Worm (Caenorhabditis elegans) whole organism, late embryonic: ENCODE results near the gene C26D10.4.

Source experiments
- C08G9.2 ChIP-seq: sonication (generic microtip); optimal IDR thresholded peaks from 2 replicates; lab custom pipeline; 2016; ENCODE audit warnings: mild to moderate bottlenecking, missing genetic modification characterization, moderate library complexity, missing compliant biosample characterization
- C38D4.7 ChIP-seq: fragments of 200-800 bp; sonication (Bioruptor generic); optimal IDR thresholded peaks from 2 replicates; lab custom pipeline; 2018; ENCODE audit warnings: mild to moderate bottlenecking, missing genetic modification characterization, moderate library complexity, missing compliant biosample characterization
- K02D7.2 ChIP-seq: sonication (generic microtip); optimal IDR thresholded peaks from 2 replicates; lab custom pipeline; 2017; ENCODE audit warnings: mild to moderate bottlenecking, missing genetic modification characterization, missing compliant biosample characterization
- T23F11.4 ChIP-seq: fragments of 200-800 bp; sonication (Bioruptor generic); optimal IDR thresholded peaks from 2 replicates; lab custom pipeline; 2018; ENCODE audit warnings: mild to moderate bottlenecking, missing genetic modification characterization, missing compliant biosample characterization
- Y22D7AL.16 ChIP-seq: sonication (generic microtip); optimal IDR thresholded peaks from 2 replicates; lab custom pipeline; 2016; ENCODE audit warnings: missing genetic modification characterization, missing compliant biosample characterization
- ahr-1 ChIP-seq: sonication (generic microtip); optimal IDR thresholded peaks from 2 replicates; lab custom pipeline; 2016; ENCODE audit warnings: missing genetic modification characterization, missing compliant biosample characterization
- ama-1 ChIP-seq: fragments of 150-350 bp; optimal IDR thresholded peaks from 2 replicates; lab custom pipeline; 2014
- ceh-14 ChIP-seq: sonication (generic microtip); optimal IDR thresholded peaks from 2 replicates; lab custom pipeline; 2016; ENCODE audit warnings: missing genotype, missing genetic modification characterization, missing compliant biosample characterization
- ceh-18 ChIP-seq: sonication (generic microtip); optimal IDR thresholded peaks from 2 replicates; lab custom pipeline; 2016; ENCODE audit warnings: missing genetic modification characterization, missing compliant biosample characterization
- ceh-19 ChIP-seq: fragments of 200-800 bp; sonication (Bioruptor generic); optimal IDR thresholded peaks from 2 replicates; lab custom pipeline; 2018; ENCODE audit warnings: mild to moderate bottlenecking, missing genetic modification characterization, missing compliant biosample characterization
- ceh-2 ChIP-seq: sonication (generic microtip); optimal IDR thresholded peaks from 2 replicates; lab custom pipeline; 2016; ENCODE audit warnings: missing genotype, missing genetic modification characterization, missing compliant biosample characterization
- ceh-24 ChIP-seq: sonication (generic microtip); optimal IDR thresholded peaks from 2 replicates; lab custom pipeline; 2016; ENCODE audit warnings: mild to moderate bottlenecking, missing genetic modification characterization, missing compliant biosample characterization
- ceh-30 ChIP-seq: fragments of 150-350 bp; optimal IDR thresholded peaks from 2 replicates; lab custom pipeline; 2014; ENCODE audit warnings: missing biosample characterization, missing genetic modification characterization
- ceh-31 ChIP-seq: sonication (generic microtip); optimal IDR thresholded peaks from 2 replicates; lab custom pipeline; 2016; ENCODE audit warnings: missing genetic modification characterization, missing compliant biosample characterization
- ceh-34 ChIP-seq: sonication (generic microtip); optimal IDR thresholded peaks from 2 replicates; lab custom pipeline; 2016; ENCODE audit warnings: mild to moderate bottlenecking, missing genetic modification characterization, missing compliant biosample characterization
- ceh-45 ChIP-seq: fragments of 200-800 bp; sonication (Bioruptor generic); IDR thresholded peaks from 2 replicates; pipeline ENCODE4 v1.3.6; 2022; ENCODE audit warnings: missing genetic modification reagents, missing genetic modification characterization, missing compliant biosample characterization
- ceh-6 ChIP-seq: fragments of 200-800 bp; sonication (Bioruptor generic); optimal IDR thresholded peaks from 2 replicates; lab custom pipeline; 2018; ENCODE audit warnings: mild to moderate bottlenecking, missing genetic modification characterization, missing compliant biosample characterization
- che-1 ChIP-seq: sonication (generic microtip); optimal IDR thresholded peaks from 2 replicates; lab custom pipeline; 2016; ENCODE audit warnings: mild to moderate bottlenecking, missing genetic modification characterization, missing compliant biosample characterization
- dve-1 ChIP-seq: sonication (generic microtip); optimal IDR thresholded peaks from 2 replicates; lab custom pipeline; 2017; ENCODE audit warnings: antibody characterized with exemption, mild to moderate bottlenecking, missing genetic modification characterization, missing compliant biosample characterization
- elt-2 ChIP-seq: sonication (generic microtip); optimal IDR thresholded peaks from 2 replicates; lab custom pipeline; 2016; ENCODE audit warnings: missing genetic modification reagents, missing genetic modification characterization, missing compliant biosample characterization
- ets-4 ChIP-seq: sonication (generic microtip); optimal IDR thresholded peaks from 2 replicates; lab custom pipeline; 2016; ENCODE audit warnings: missing genetic modification characterization, missing compliant biosample characterization
- fkh-10 ChIP-seq: fragments of 150-350 bp; optimal IDR thresholded peaks from 2 replicates; lab custom pipeline; 2014; ENCODE audit warnings: missing biosample characterization, missing genetic modification reagents, missing genetic modification characterization
- gmeb-2 ChIP-seq: sonication (generic microtip); optimal IDR thresholded peaks from 2 replicates; lab custom pipeline; 2016; ENCODE audit warnings: missing genetic modification characterization, inconsistent platforms, missing compliant biosample characterization
- hlh-30 ChIP-seq: sonication (generic microtip); optimal IDR thresholded peaks from 2 replicates; lab custom pipeline; 2017; ENCODE audit warnings: antibody characterized with exemption, missing genetic modification characterization, missing compliant biosample characterization; ENCODE audit not compliant: insufficient read depth
- hlh-8 ChIP-seq: sonication (generic microtip); optimal IDR thresholded peaks from 2 replicates; lab custom pipeline; 2016; ENCODE audit warnings: missing genotype, missing genetic modification characterization, missing compliant biosample characterization
- lim-6 ChIP-seq: sonication (generic microtip); optimal IDR thresholded peaks from 2 replicates; lab custom pipeline; 2016; ENCODE audit warnings: missing genetic modification characterization, missing compliant biosample characterization
- madf-2 ChIP-seq: sonication (generic microtip); optimal IDR thresholded peaks from 2 replicates; lab custom pipeline; 2017; ENCODE audit warnings: missing genetic modification characterization, missing compliant biosample characterization
- mec-3 ChIP-seq: sonication (generic microtip); optimal IDR thresholded peaks from 2 replicates; lab custom pipeline; 2016; ENCODE audit warnings: borderline replicate concordance, missing genetic modification characterization, missing compliant biosample characterization
- nfya-1 ChIP-seq: sonication (generic microtip); optimal IDR thresholded peaks from 2 replicates; lab custom pipeline; 2017; ENCODE audit warnings: missing genetic modification characterization, mild to moderate bottlenecking, missing compliant biosample characterization, antibody characterized with exemption, moderate library complexity
- nhr-232 ChIP-seq: sonication (generic microtip); optimal IDR thresholded peaks from 2 replicates; lab custom pipeline; 2016; ENCODE audit warnings: missing genetic modification characterization, missing compliant biosample characterization
- npax-4 ChIP-seq: sonication (generic microtip); optimal IDR thresholded peaks from 2 replicates; lab custom pipeline; 2016; ENCODE audit warnings: missing genetic modification characterization, missing compliant biosample characterization
- odd-2 ChIP-seq: sonication (generic microtip); optimal IDR thresholded peaks from 2 replicates; lab custom pipeline; 2017; ENCODE audit warnings: antibody characterized with exemption, mild to moderate bottlenecking, missing genetic modification characterization, missing compliant biosample characterization
- pat-9 ChIP-seq: fragments of 200-800 bp; sonication (Bioruptor generic); optimal IDR thresholded peaks from 2 replicates; lab custom pipeline; 2018; ENCODE audit warnings: mild to moderate bottlenecking, missing genetic modification characterization, moderate library complexity, missing compliant biosample characterization
- pha-2 ChIP-seq: sonication (generic microtip); optimal IDR thresholded peaks from 2 replicates; lab custom pipeline; 2017; ENCODE audit warnings: mild to moderate bottlenecking, missing genetic modification characterization, missing compliant biosample characterization
- pqm-1 ChIP-seq: sonication (generic microtip); optimal IDR thresholded peaks from 2 replicates; lab custom pipeline; 2016; ENCODE audit warnings: missing genetic modification characterization, missing compliant biosample characterization
- pros-1 ChIP-seq: fragments of 150-350 bp; optimal IDR thresholded peaks from 2 replicates; lab custom pipeline; 2014; ENCODE audit warnings: missing biosample characterization, missing genetic modification reagents, missing genetic modification characterization
- ref-2 ChIP-seq: sonication (generic microtip); optimal IDR thresholded peaks from 2 replicates; lab custom pipeline; 2016; ENCODE audit warnings: missing genetic modification characterization, missing compliant biosample characterization
- rnt-1 ChIP-seq: sonication (generic microtip); optimal IDR thresholded peaks from 2 replicates; lab custom pipeline; 2016; ENCODE audit warnings: missing genetic modification characterization, missing compliant biosample characterization
- sdc-2 ChIP-seq: sonication (generic microtip); optimal IDR thresholded peaks from 2 replicates; lab custom pipeline; 2016; ENCODE audit warnings: missing genotype, missing genetic modification characterization, missing compliant biosample characterization
- sox-2 ChIP-seq: fragments of 200-800 bp; sonication (Bioruptor generic); IDR thresholded peaks from 2 replicates; pipeline ENCODE4 v1.3.6; 2022; ENCODE audit warnings: missing genetic modification reagents, missing genetic modification characterization, missing compliant biosample characterization
- syd-9 ChIP-seq: sonication (generic microtip); optimal IDR thresholded peaks from 2 replicates; lab custom pipeline; 2016; ENCODE audit warnings: mild to moderate bottlenecking, missing genetic modification characterization, moderate library complexity, missing compliant biosample characterization
- tbx-2 ChIP-seq: sonication (generic microtip); optimal IDR thresholded peaks from 2 replicates; lab custom pipeline; 2016; ENCODE audit warnings: missing genetic modification characterization, missing compliant biosample characterization
- ttx-3 ChIP-seq: sonication (generic microtip); optimal IDR thresholded peaks from 2 replicates; lab custom pipeline; 2016; ENCODE audit warnings: missing genetic modification reagents, missing genetic modification characterization, missing compliant biosample characterization
- unc-42 ChIP-seq: sonication (generic microtip); optimal IDR thresholded peaks from 2 replicates; lab custom pipeline; 2016; ENCODE audit warnings: missing genotype, missing genetic modification characterization, missing compliant biosample characterization
- unc-86 ChIP-seq: sonication (generic microtip); optimal IDR thresholded peaks from 2 replicates; lab custom pipeline; 2016; ENCODE audit warnings: missing genetic modification characterization, missing compliant biosample characterization
- zip-5 ChIP-seq: sonication (generic microtip); optimal IDR thresholded peaks from 2 replicates; lab custom pipeline; 2016; ENCODE audit warnings: missing genetic modification characterization, missing compliant biosample characterization
- ztf-16 ChIP-seq: sonication (generic microtip); optimal IDR thresholded peaks from 2 replicates; lab custom pipeline; 2017; ENCODE audit warnings: missing genetic modification characterization, missing compliant biosample characterization

C26D10.4 gene

DNA sequence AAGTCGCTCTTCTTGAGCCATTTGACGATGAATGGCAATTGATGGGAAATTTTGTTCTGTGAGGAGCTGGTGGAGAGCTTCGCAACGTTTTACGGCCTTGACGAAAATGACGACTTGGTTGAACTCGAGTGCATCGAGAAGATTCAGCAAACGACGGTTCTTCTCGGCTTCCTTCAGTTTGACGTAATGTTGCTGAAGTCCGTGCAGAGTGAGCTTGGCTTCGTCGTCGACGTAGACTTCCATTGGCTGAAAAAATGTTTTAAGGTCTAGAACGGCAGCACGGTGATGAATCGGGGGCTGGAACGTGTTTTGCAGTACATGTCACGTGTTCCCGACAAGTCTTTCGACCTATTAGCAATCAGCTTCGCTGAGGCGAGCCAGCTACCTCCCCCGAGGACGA, 2.1 kb upstream of the C26D10.4 start:
- TF ChIP-seq che-1 (tag; lab: Kevin White, UChicago) (no peak), Y22D7AL.16 (tag; lab: Kevin White, UChicago) (no peak), ceh-6 (GFP tag; lab: Kevin White, UChicago) (no peak), sox-2 (GFP tag; lab: Robert Waterston, UW) (no peak), hlh-8 (tag; lab: Kevin White, UChicago) (no peak), zip-5 (tag; lab: Kevin White, UChicago) (no peak), ceh-14 (tag; lab: Kevin White, UChicago) (no peak), ceh-30 (tag; lab: Kevin White, UChicago) (no peak), K02D7.2 (tag; lab: Kevin White, UChicago) (no peak), syd-9 (tag; lab: Kevin White, UChicago) (no peak), ceh-24 (tag; lab: Kevin White, UChicago) (no peak), hlh-30 (tag; lab: Kevin White, UChicago) (no peak), C38D4.7 (GFP tag; lab: Kevin White, UChicago) (no peak), ref-2 (no peak), ceh-45 (GFP tag; lab: Robert Waterston, UW) (no peak), fkh-10 (no peak), odd-2 (tag; lab: Kevin White, UChicago) (no peak), nhr-232 (tag; lab: Kevin White, UChicago) (no peak)

DNA sequence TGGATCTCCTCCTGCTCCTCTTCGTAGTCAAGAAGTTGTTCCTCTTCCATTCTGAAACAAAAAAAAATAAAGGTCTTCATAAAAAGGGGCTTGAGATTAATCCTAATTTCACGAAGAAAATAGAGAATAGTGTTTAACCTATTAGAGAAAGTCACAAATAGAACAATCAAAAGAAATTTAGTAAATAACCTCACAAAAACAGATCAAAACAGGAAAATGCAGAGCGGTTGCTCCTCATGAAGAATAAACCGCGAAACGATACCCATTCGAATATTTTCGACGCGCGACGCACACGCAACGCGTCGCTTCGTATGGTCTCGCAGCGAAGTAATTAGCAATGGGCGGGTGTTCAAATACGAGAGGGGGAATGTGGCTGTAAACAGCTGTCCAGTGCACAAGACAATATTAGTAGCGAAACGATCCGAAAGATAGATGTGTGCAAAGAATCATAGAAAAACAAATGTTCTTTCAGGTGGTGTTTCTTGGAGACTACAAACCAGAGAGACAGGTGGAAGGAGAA, 682 bp upstream of the C26D10.4 start, which contains the start of gene hel-1:
Gene hel-1 (minus strand): TSS at position 51 of the 520 bp plus-strand sequence.
- TF ChIP-seq sdc-2 (peak; percentile 47), odd-2 (tag; lab: Kevin White, UChicago) (no peak), unc-86 (tag; lab: Kevin White, UChicago) (no peak), T23F11.4 (GFP tag; lab: Kevin White, UChicago) (peak; percentile 16), unc-42 (tag; lab: Kevin White, UChicago) (peak; percentile 88), pha-2 (tag; lab: Kevin White, UChicago) (peak; percentile 39), pqm-1 (tag; lab: Kevin White, UChicago) (no peak), K02D7.2 (tag; lab: Kevin White, UChicago) (no peak), ref-2 (peak; percentile 71), ztf-16 (tag; lab: Kevin White, UChicago) (peak; percentile 10), gmeb-2 (tag; lab: Kevin White, UChicago) (no peak), rnt-1 (peak; percentile 89), dve-1 (tag; lab: Kevin White, UChicago) (peak; percentile 51), ceh-18 (peak; percentile 90), ceh-30 (tag; lab: Kevin White, UChicago) (peak; percentile 25), npax-4 (tag; lab: Kevin White, UChicago) (no peak), ttx-3 (tag; lab: Kevin White, UChicago) (no peak), ahr-1 (no peak), che-1 (tag; lab: Kevin White, UChicago) (no peak), fkh-10 (no peak), ceh-2 (tag; lab: Kevin White, UChicago) (peak; percentile 56), ets-4 (tag; lab: Kevin White, UChicago) (peak; percentile 29), hlh-30 (tag; lab: Kevin White, UChicago) (no peak), ama-1 (lab: Kevin White, UChicago) (no peak), ceh-34 (peak; percentile 71), lim-6 (no peak), pat-9 (tag; lab: Kevin White, UChicago) (no peak), ceh-45 (GFP tag; lab: Robert Waterston, UW) (no peak), elt-2 (no peak), hlh-8 (tag; lab: Kevin White, UChicago) (peak; percentile 39), madf-2 (tag; lab: Kevin White, UChicago) (peak; percentile 30), C08G9.2 (tag; lab: Kevin White, UChicago) (peak; percentile 3), pros-1 (tag; lab: Kevin White, UChicago) (no peak), ceh-19 (GFP tag; lab: Kevin White, UChicago) (peak; percentile 10), ceh-31 (peak; percentile 90), ceh-6 (GFP tag; lab: Kevin White, UChicago) (peak; percentile 15), nfya-1 (tag; lab: Kevin White, UChicago) (peak; percentile 68), mec-3 (no peak), tbx-2 (tag; lab: Kevin White, UChicago) (peak; percentile 75)
